Worm (Caenorhabditis elegans) whole organism, L4/young adult: ENCODE measurements around the gene ZK792.12.

Source experiments
- W03F9.2 ChIP-seq: fragments of 150-350 bp; optimal IDR thresholded peaks from 2 replicates; lab custom pipeline; 2014; ENCODE audit warnings: missing biosample characterization, missing genetic modification characterization
- dao-5 ChIP-seq: sonication (generic microtip); optimal IDR thresholded peaks from 2 replicates; lab custom pipeline; 2016; ENCODE audit warnings: missing genotype, missing genetic modification characterization, moderate library complexity, missing compliant biosample characterization
- him-1 ChIP-seq: sonication (generic microtip); optimal IDR thresholded peaks from 2 replicates; lab custom pipeline; 2016; ENCODE audit warnings: missing genotype, missing genetic modification reagents, missing genetic modification characterization, missing compliant biosample characterization

Gene ZK792.12

ce11 chrIV:11693493-11693892 is at the start of gene ZK792.12:
Gene ZK792.12 (plus strand): TSS chrIV:11693793.
- TF ChIP-seq dao-5 (tag; lab: Kevin White, UChicago) (no peak), him-1 (no peak), W03F9.2 (tag; lab: Kevin White, UChicago) (no peak)

DNA sequence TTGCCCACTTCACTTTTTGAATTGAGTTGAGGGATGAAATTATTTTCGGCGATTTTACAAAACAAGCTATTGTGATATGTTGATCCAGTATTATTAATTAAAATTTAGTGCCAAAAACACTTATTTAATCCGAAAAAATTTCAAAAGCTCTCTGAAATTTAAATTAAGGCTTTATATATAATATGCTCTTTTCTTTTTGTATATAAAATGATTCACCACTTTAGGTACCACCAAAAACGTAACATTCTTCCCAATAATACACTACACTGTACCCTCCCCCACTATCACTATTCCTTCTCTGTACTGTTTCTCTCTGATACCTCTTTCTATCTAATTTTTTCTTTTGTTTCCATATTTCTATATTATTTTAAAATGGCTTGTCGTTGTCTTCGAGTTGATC is 49.8 kb upstream of the ZK792.12 start, which contains the start of gene prx-2:
Gene prx-2, plus strand, starts transcription at position 301 of the 400 bp plus-strand sequence.
- no peak for TF ChIP-seq dao-5 (tag; lab: Kevin White, UChicago)
- TF ChIP-seq W03F9.2 (tag; lab: Kevin White, UChicago), result no peak
- TF ChIP-seq him-1, result no peak

DNA sequence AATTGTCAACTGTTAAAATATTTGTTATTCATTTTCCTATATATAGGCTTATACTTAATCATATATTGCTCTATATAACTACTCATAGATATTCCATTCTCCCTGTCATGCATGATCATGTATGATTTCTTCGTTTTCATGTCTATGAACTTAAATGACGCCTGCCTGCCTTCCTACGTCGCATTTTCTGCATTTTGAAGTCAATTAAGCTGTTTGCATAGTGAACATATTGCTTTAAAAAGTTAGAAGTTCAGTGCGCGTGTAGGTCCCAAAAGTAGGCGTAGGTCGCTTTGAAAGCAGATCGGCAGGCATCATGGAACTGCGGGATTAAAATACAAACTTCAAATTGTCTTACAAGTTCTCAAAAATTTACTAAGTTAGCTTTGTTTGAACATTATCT is 48.9 kb upstream of the ZK792.12 start:
- no peak for TF ChIP-seq dao-5 (tag; lab: Kevin White, UChicago)
- no peak for TF ChIP-seq him-1
- no peak for TF ChIP-seq W03F9.2 (tag; lab: Kevin White, UChicago)

DNA sequence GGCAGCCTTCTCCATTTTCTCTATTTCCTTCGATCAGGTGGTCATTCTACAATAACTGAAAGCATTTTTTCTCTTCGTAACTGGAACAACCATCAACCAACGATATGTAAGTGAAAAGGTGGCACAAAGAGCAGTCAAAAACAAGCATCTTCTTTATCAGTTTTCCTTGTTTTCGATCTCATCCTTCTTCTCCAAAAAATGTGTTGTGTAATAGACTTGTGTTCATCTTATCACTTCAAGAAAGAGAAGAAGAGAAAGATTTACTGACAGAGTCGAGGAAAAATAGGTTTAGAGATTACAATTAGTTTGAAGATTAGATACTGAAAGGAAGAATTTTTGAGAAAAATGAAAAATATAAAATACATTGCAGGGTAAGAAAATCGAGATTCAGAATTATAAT is 48.2 kb upstream of the ZK792.12 start:
- no peak for TF ChIP-seq W03F9.2 (tag; lab: Kevin White, UChicago)
- TF ChIP-seq him-1, result no peak
- TF ChIP-seq dao-5 (tag; lab: Kevin White, UChicago), result no peak

ce11 chrIV:11646908-11647307 is 46.7 kb upstream of the ZK792.12 start:
- TF ChIP-seq him-1, result no peak
- no peak for TF ChIP-seq dao-5 (tag; lab: Kevin White, UChicago)
- no peak for TF ChIP-seq W03F9.2 (tag; lab: Kevin White, UChicago)

DNA sequence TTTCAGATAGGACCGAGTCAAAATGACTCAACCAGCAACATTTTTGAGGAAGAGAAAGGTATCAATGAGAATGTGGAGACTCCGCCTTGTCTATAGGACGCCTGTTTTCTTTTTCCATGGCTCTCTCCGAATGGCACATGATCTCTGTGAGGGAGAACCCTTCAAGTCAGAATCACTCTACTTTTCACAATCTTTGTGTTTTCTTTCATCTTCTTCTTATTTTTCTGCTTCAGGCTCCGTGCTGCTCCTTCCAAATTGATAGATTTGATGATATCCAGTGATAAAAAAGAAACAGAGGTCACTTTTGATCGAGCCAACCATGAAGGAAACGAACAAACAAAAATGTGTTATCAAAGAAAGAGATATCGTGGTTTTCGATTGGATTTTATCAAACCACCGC is 44.6 kb upstream of the ZK792.12 start, which contains the start of gene ZK809.8:
Gene ZK809.8, minus strand, starts transcription at position 34 of the 400 bp plus-strand sequence.
- TF ChIP-seq dao-5 (tag; lab: Kevin White, UChicago) (no peak), him-1 (no peak), W03F9.2 (tag; lab: Kevin White, UChicago) (no peak)

DNA sequence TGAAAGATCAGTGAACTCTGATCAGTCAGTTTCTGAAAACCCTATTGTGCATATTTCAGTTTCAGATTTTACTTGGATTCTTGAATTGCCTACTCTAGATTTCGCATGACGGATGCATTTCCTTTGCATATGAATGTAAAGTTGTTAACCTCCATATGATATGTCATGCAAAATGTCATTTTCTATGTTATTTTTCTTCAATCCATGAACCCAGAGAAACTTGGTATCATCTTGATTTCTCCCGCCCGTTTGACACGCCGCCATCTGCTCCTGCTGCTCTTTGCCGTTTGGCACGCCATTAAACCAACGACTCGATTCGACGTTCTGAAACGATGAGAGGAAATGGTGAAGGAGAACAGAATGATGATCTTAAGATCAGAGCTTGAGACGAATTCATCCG is 43.2 kb upstream of the ZK792.12 start:
- TF ChIP-seq W03F9.2 (tag; lab: Kevin White, UChicago), result no peak
- TF ChIP-seq dao-5 (tag; lab: Kevin White, UChicago), result no peak
- no peak for TF ChIP-seq him-1

DNA sequence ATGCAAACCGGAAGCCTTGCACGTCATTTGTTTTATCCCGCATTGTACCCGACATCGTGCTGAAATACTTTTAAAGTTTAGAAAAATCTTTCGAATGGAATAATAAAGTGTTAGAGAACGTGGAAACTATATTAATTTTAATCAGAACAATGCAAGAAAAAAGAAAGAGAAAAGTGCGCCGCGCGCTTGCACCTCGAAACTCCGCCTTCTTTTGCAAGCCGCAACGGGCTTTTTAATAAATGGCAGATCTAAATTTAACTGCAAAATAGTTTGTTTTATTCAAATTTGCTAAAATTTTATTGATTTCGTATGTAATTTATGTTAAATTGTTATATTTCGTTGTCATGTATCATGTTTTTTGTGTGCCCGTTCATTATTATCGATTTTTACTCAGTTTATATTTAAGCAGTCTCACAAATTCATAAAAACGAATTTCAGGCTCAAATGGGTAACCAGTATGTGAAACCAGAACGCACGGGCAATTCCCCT is 41.6 kb upstream of the ZK792.12 start, which contains the start of the genes acl-3 and ndub-6:
Gene acl-3, minus strand, starts transcription at position 59 of the 489 bp plus-strand sequence.
Gene ndub-6, plus strand, starts transcription at position 439 of the 489 bp plus-strand sequence.
- TF ChIP-seq W03F9.2 (tag; lab: Kevin White, UChicago), result no peak
- no peak for TF ChIP-seq dao-5 (tag; lab: Kevin White, UChicago)
- no peak for TF ChIP-seq him-1

- TF ChIP-seq W03F9.2 (tag; lab: Kevin White, UChicago) (no peak), dao-5 (tag; lab: Kevin White, UChicago) (no peak), him-1 (no peak)
Measured at ce11 chrIV:11655370-11655769, 38.2 kb upstream of the ZK792.12 start, which contains the start of gene ent-1. Gene ent-1 (minus strand): TSS chrIV:11655470.

DNA sequence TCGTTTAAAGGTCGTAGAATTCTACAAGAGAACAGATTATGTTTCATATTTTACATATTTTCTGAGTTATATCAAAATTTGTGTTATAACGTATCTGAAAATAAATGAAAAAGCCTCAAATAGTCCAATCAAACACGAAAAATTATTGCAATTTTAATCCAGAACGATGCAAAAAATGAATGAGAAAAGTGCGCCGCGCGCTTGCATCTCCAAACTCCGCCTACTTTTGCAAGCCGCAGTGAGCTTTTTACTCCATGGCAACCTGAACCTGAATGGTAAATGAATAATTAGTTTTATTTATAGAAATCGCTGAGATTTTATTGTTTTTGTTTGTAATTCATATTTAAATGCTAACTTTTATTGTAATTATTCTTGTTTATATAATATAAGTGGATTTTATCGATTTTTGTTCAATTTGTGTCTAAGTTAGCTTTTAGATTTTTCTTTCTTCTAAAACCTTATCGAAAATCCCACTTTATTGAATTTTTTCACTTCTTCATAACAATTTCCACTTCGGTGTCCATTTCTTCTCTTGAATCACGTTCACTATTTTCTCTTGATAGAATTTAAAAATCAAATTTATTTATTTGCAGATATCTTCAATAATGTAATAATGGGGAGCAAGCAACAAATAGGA is 37.3 kb upstream of the ZK792.12 start, which contains the start of gene ZK809.5:
Gene ZK809.5, plus strand, starts transcription at position 587 of the 637 bp plus-strand sequence.
- TF ChIP-seq W03F9.2 (tag; lab: Kevin White, UChicago), result no peak
- TF ChIP-seq dao-5 (tag; lab: Kevin White, UChicago), result no peak
- no peak for TF ChIP-seq him-1

ce11 chrIV:11659794-11660312 is 33.7 kb upstream of the ZK792.12 start, which contains the start of gene ZK792.1:
Gene ZK792.1 (plus strand): TSS chrIV:11659844.
- TF ChIP-seq W03F9.2 (tag; lab: Kevin White, UChicago) (no peak), dao-5 (tag; lab: Kevin White, UChicago) (no peak), him-1 (no peak)

- TF ChIP-seq him-1 (no peak), dao-5 (tag; lab: Kevin White, UChicago) (no peak), W03F9.2 (tag; lab: Kevin White, UChicago) (no peak)
Measured at ce11 chrIV:11665010-11665409, 28.6 kb upstream of the ZK792.12 start, which contains the start of gene ZK809.9. Gene ZK809.9 (plus strand): TSS chrIV:11665310.

- TF ChIP-seq W03F9.2 (tag; lab: Kevin White, UChicago) (no peak), him-1 (no peak), dao-5 (tag; lab: Kevin White, UChicago) (no peak)
Measured at ce11 chrIV:11668001-11668400, 25.6 kb upstream of the ZK792.12 start, which contains the start of gene atg-4.2. Gene atg-4.2 (plus strand): TSS chrIV:11668024.

DNA sequence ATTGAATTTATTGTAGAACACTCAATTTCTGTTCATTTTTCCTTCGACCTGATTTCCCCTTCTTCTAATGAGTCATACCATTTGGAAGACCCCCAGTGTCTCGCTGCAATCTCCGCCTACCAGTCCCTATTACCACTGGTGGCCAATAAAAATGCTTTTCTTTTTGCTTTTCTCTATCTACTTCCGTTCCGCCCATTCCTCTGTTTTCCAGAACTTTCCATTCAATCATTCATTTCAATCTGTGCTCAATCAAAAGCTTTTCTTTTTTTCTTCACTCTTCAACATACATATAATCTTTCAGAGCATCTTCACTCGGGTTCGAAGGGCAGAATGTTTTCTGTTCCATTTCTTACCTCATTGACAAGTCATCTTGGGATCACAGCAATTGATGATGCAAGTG is 20.1 kb upstream of the ZK792.12 start, which contains the start of gene inx-8:
Gene inx-8, plus strand, starts transcription at position 301 of the 400 bp plus-strand sequence.
- no peak for TF ChIP-seq him-1
- no peak for TF ChIP-seq dao-5 (tag; lab: Kevin White, UChicago)
- no peak for TF ChIP-seq W03F9.2 (tag; lab: Kevin White, UChicago)
